Fruit fly (Drosophila melanogaster) whole organism, embryonic: Measurements from ENCODE around the gene Cby.
A peak's percentile ranks its signal among the peaks of the same experiment; 100 is the strongest.

Experiments
- Abd-B ChIP-seq: fragments of 200-800 bp; sonication (Bioruptor generic); optimal IDR thresholded peaks from 2 replicates; lab custom pipeline; 2018; ENCODE audit warnings: missing biosample characterization, mild to moderate bottlenecking, missing genetic modification characterization, moderate library complexity
- Atf-2 ChIP-seq: fragments of 200-800 bp; sonication (Bioruptor generic); optimal IDR thresholded peaks from 2 replicates; lab custom pipeline; 2016; ENCODE audit warnings: missing biosample characterization, missing genetic modification characterization
- BtbVII ChIP-seq: fragments of 200-800 bp; sonication (Bioruptor generic); optimal IDR thresholded peaks from 3 replicates; lab custom pipeline; 2017; ENCODE audit warnings: missing biosample characterization, mild to moderate bottlenecking, missing genetic modification characterization
- CG1024 ChIP-seq: fragments of 200-800 bp; sonication (Bioruptor generic); IDR thresholded peaks from 2 replicates; pipeline ENCODE4 v1.3.6; 2022; ENCODE audit warnings: missing biosample characterization, missing genetic modification characterization
- CG10431 ChIP-seq: fragments of 200-800 bp; sonication (Bioruptor generic); optimal IDR thresholded peaks from 3 replicates; lab custom pipeline; 2018; ENCODE audit warnings: missing biosample characterization, mild to moderate bottlenecking, missing genetic modification characterization
- CG10543 ChIP-seq: fragments of 200-800 bp; sonication (Bioruptor generic); optimal IDR thresholded peaks from 3 replicates; lab custom pipeline; 2017; ENCODE audit warnings: missing biosample characterization, mild to moderate bottlenecking, missing genetic modification characterization, moderate library complexity
- CG10654 ChIP-seq: fragments of 200-800 bp; sonication (Bioruptor generic); optimal IDR thresholded peaks from 2 replicates; lab custom pipeline; 2016; ENCODE audit warnings: missing biosample characterization, missing genetic modification characterization
- CG10959 ChIP-seq: fragments of 200-800 bp; sonication (Bioruptor generic); IDR thresholded peaks from 2 replicates; pipeline ENCODE4 v1.3.6; 2022; ENCODE audit warnings: missing biosample characterization, missing genetic modification characterization
- CG11398 ChIP-seq: fragments of 200-800 bp; sonication (Bioruptor generic); optimal IDR thresholded peaks from 2 replicates; lab custom pipeline; 2016; ENCODE audit warnings: missing biosample characterization, missing genetic modification characterization
- CG11560 ChIP-seq: fragments of 200-800 bp; sonication (Bioruptor generic); IDR thresholded peaks from 3 replicates; pipeline ENCODE4 v1.3.6; 2022; ENCODE audit warnings: missing biosample characterization, missing genetic modification characterization
- CG11696 ChIP-seq: fragments of 200-800 bp; sonication (Bioruptor generic); IDR thresholded peaks from 2 replicates; pipeline ENCODE4 v1.3.6; 2022; ENCODE audit warnings: missing biosample characterization, missing genetic modification characterization
- CG12299 ChIP-seq: fragments of 200-800 bp; sonication (Bioruptor generic); optimal IDR thresholded peaks from 2 replicates; lab custom pipeline; 2018; ENCODE audit warnings: missing biosample characterization, mild to moderate bottlenecking, missing genetic modification characterization
- CG12769 ChIP-seq: fragments of 200-800 bp; sonication (Bioruptor generic); optimal IDR thresholded peaks from 2 replicates; lab custom pipeline; 2019; ENCODE audit warnings: missing biosample characterization, mild to moderate bottlenecking, missing genetic modification characterization, moderate library complexity
- CG14014 ChIP-seq: fragments of 200-800 bp; sonication (Bioruptor generic); IDR thresholded peaks from 2 replicates; pipeline ENCODE4 v1.3.6; 2022; ENCODE audit warnings: missing biosample characterization, missing genetic modification characterization
- CG14050 ChIP-seq: fragments of 200-800 bp; sonication (Bioruptor generic); IDR thresholded peaks from 3 replicates; pipeline ENCODE4 v1.3.6; 2022; ENCODE audit warnings: missing biosample characterization, missing genetic modification characterization
- CG17361 ChIP-seq: fragments of 200-800 bp; sonication (Bioruptor generic); IDR thresholded peaks from 3 replicates; pipeline ENCODE4 v1.3.6; 2022; ENCODE audit warnings: missing biosample characterization, missing genetic modification characterization
- CG2120 ChIP-seq: fragments of 200-800 bp; sonication (Bioruptor generic); optimal IDR thresholded peaks from 3 replicates; lab custom pipeline; 2016; ENCODE audit warnings: missing biosample characterization, missing genetic modification characterization
- CG2875 ChIP-seq: fragments of 200-800 bp; sonication (Bioruptor generic); optimal IDR thresholded peaks from 2 replicates; lab custom pipeline; 2017; ENCODE audit warnings: missing biosample characterization, mild to moderate bottlenecking, missing genetic modification characterization, missing genetic modification reagents
- CG30020 ChIP-seq: fragments of 200-800 bp; optimal IDR thresholded peaks from 2 replicates; lab custom pipeline; 2019; ENCODE audit warnings: missing biosample characterization, mild to moderate bottlenecking, missing genetic modification characterization, moderate library complexity
- CG30403 ChIP-seq: fragments of 200-800 bp; sonication (Bioruptor generic); optimal IDR thresholded peaks from 3 replicates; lab custom pipeline; 2016; ENCODE audit warnings: missing biosample characterization, missing genetic modification characterization
- CG31388 ChIP-seq: fragments of 200-800 bp; sonication (Bioruptor generic); optimal IDR thresholded peaks from 2 replicates; lab custom pipeline; 2016; ENCODE audit warnings: missing biosample characterization, missing genetic modification characterization
- CG5245 ChIP-seq: fragments of 200-800 bp; sonication (Bioruptor generic); optimal IDR thresholded peaks from 3 replicates; lab custom pipeline; 2016; ENCODE audit warnings: missing biosample characterization, missing genetic modification characterization
- CG6175 ChIP-seq: fragments of 200-800 bp; sonication (Bioruptor generic); IDR thresholded peaks from 3 replicates; pipeline ENCODE4 v1.3.6; 2022; ENCODE audit warnings: missing biosample characterization, missing genetic modification characterization
- CG6654 ChIP-seq: fragments of 200-800 bp; sonication (Bioruptor generic); optimal IDR thresholded peaks from 2 replicates; lab custom pipeline; 2017; ENCODE audit warnings: missing biosample characterization, mild to moderate bottlenecking, missing genetic modification characterization
- CG7271 ChIP-seq: fragments of 200-800 bp; sonication (Bioruptor generic); optimal IDR thresholded peaks from 2 replicates; lab custom pipeline; 2018; ENCODE audit warnings: missing biosample characterization, mild to moderate bottlenecking, missing genetic modification characterization, moderate library complexity
- CG8359 ChIP-seq: fragments of 200-800 bp; sonication (Bioruptor generic); optimal IDR thresholded peaks from 2 replicates; lab custom pipeline; 2017; ENCODE audit warnings: missing biosample characterization, mild to moderate bottlenecking, missing genetic modification characterization, borderline replicate concordance
- Dref ChIP-seq: fragments of 200-800 bp; sonication (Bioruptor generic); IDR thresholded peaks from 2 replicates; pipeline ENCODE4 v1.3.6; 2022; ENCODE audit warnings: missing biosample characterization, missing genetic modification characterization
- ERR ChIP-seq: fragments of 200-800 bp; sonication (Bioruptor generic); optimal IDR thresholded peaks from 2 replicates; lab custom pipeline; 2016; ENCODE audit warnings: missing biosample characterization, missing genetic modification characterization
- Fer2 ChIP-seq: fragments of 200-800 bp; sonication (Bioruptor generic); optimal IDR thresholded peaks from 2 replicates; lab custom pipeline; 2018; ENCODE audit warnings: missing biosample characterization, mild to moderate bottlenecking, missing genetic modification characterization, moderate library complexity
- Hmr ChIP-seq: fragments of 200-800 bp; sonication (Bioruptor generic); optimal IDR thresholded peaks from 3 replicates; lab custom pipeline; 2017; ENCODE audit warnings: mild to moderate bottlenecking, missing biosample characterization, missing genetic modification reagents, missing genetic modification characterization
- Hmx ChIP-seq: fragments of 200-800 bp; sonication (Bioruptor generic); optimal IDR thresholded peaks from 2 replicates; lab custom pipeline; 2016; ENCODE audit warnings: missing biosample characterization, missing genetic modification characterization
- MTF-1 ChIP-seq: fragments of 200-800 bp; sonication (Bioruptor generic); optimal IDR thresholded peaks from 2 replicates; lab custom pipeline; 2018; ENCODE audit warnings: missing biosample characterization, mild to moderate bottlenecking, missing genetic modification characterization, borderline replicate concordance
- Max ChIP-seq: fragments of 200-800 bp; sonication (Bioruptor generic); optimal IDR thresholded peaks from 2 replicates; lab custom pipeline; 2016; ENCODE audit warnings: missing biosample characterization, mild to moderate bottlenecking, missing genetic modification characterization
- Ptx1 ChIP-seq: fragments of 200-800 bp; sonication (Bioruptor generic); IDR thresholded peaks from 2 replicates; pipeline ENCODE4 v1.3.6; 2022; ENCODE audit warnings: missing biosample characterization, missing genetic modification characterization
- Rfx ChIP-seq: fragments of 200-800 bp; sonication (Bioruptor generic); IDR thresholded peaks from 2 replicates; pipeline ENCODE4 v1.3.6; 2022; ENCODE audit warnings: missing biosample characterization, missing genetic modification characterization
- Xrp1 ChIP-seq: fragments of 200-800 bp; sonication (Bioruptor generic); IDR thresholded peaks from 2 replicates; pipeline ENCODE4 v1.3.6; 2022; ENCODE audit warnings: missing biosample characterization, missing genetic modification characterization
- ap ChIP-seq: fragments of 200-800 bp; sonication (Bioruptor generic); IDR thresholded peaks from 2 replicates; pipeline ENCODE4 v1.3.6; 2022; ENCODE audit warnings: missing biosample characterization, missing genetic modification characterization
- crol ChIP-seq: fragments of 200-800 bp; sonication (Bioruptor generic); IDR thresholded peaks from 2 replicates; pipeline ENCODE4 v1.3.6; 2022; ENCODE audit warnings: missing biosample characterization, missing genetic modification characterization
- da ChIP-seq: fragments of 200-800 bp; sonication (Bioruptor generic); optimal IDR thresholded peaks from 2 replicates; lab custom pipeline; 2016; ENCODE audit warnings: missing biosample characterization, missing genetic modification characterization
- ems ChIP-seq: fragments of 200-800 bp; sonication (Bioruptor generic); optimal IDR thresholded peaks from 3 replicates; lab custom pipeline; 2016; ENCODE audit warnings: missing biosample characterization, missing genetic modification characterization
- gsb-n ChIP-seq: fragments of 200-800 bp; sonication (Bioruptor generic); optimal IDR thresholded peaks from 3 replicates; lab custom pipeline; 2018; ENCODE audit warnings: missing biosample characterization, mild to moderate bottlenecking, missing genetic modification characterization
- inv ChIP-seq: fragments of 200-800 bp; sonication (Bioruptor generic); IDR thresholded peaks from 2 replicates; pipeline ENCODE4 v1.3.6; 2022; ENCODE audit warnings: missing biosample characterization, missing genetic modification characterization; ENCODE audit not compliant: partially characterized antibody
- lab ChIP-seq: fragments of 200-800 bp; sonication (Bioruptor generic); optimal IDR thresholded peaks from 3 replicates; lab custom pipeline; 2017; ENCODE audit warnings: missing biosample characterization, missing genetic modification characterization, mild to moderate bottlenecking, moderate library complexity, missing genetic modification reagents
- nau ChIP-seq: fragments of 200-800 bp; sonication (Bioruptor generic); optimal IDR thresholded peaks from 3 replicates; lab custom pipeline; 2017; ENCODE audit warnings: missing biosample characterization, mild to moderate bottlenecking, missing genetic modification characterization, missing genetic modification reagents
- repo ChIP-seq: fragments of 200-800 bp; sonication (Bioruptor generic); optimal IDR thresholded peaks from 2 replicates; lab custom pipeline; 2016; ENCODE audit warnings: missing biosample characterization, missing genetic modification characterization
- sc ChIP-seq, 3 experiments: fragments of >200 bp in 2 of 3; fragments of 200-800 bp in 1 of 3; sonication (Bioruptor generic) in 1 of 3; optimal IDR thresholded peaks; 2 replicates in 2 of 3; 3 replicates in 1 of 3; lab custom pipeline; 2017; ENCODE audit warnings: mild to moderate bottlenecking in 1 of 3, missing biosample characterization in 1 of 3, missing genetic modification characterization in 1 of 3, missing genetic modification reagents in 1 of 3
- sima ChIP-seq: fragments of 200-800 bp; sonication (Bioruptor generic); optimal IDR thresholded peaks from 2 replicates; lab custom pipeline; 2016; ENCODE audit warnings: missing biosample characterization, missing genetic modification characterization
- slbo ChIP-seq: fragments of 200-800 bp; sonication (Bioruptor generic); IDR thresholded peaks from 2 replicates; pipeline ENCODE4 v1.3.6; 2022; ENCODE audit warnings: missing biosample characterization, missing genetic modification characterization
- sqz ChIP-seq: fragments of 200-800 bp; sonication (Bioruptor generic); optimal IDR thresholded peaks from 3 replicates; lab custom pipeline; 2018; ENCODE audit warnings: missing biosample characterization, mild to moderate bottlenecking, missing genetic modification characterization
- tll ChIP-seq, 2 experiments: fragments of 200-800 bp in 1 of 2; fragments of >200 bp in 1 of 2; sonication (Bioruptor generic) in 1 of 2; optimal IDR thresholded peaks; 2 replicates each; lab custom pipeline; 2017 to 2019; ENCODE audit warnings: missing biosample characterization in 2 of 2, missing genetic modification characterization in 2 of 2, mild to moderate bottlenecking in 1 of 2, moderate library complexity in 1 of 2
- tx ChIP-seq: fragments of 200-800 bp; sonication (Bioruptor generic); optimal IDR thresholded peaks from 2 replicates; lab custom pipeline; 2016; ENCODE audit warnings: missing biosample characterization, missing genetic modification characterization

Cby gene

dm6 chr3R:21864992-21865391, 2.8 kb upstream of the Cby start, which contains the start of gene lsn (continued):
- TF ChIP-seq lab (GFP tag; lab: Kevin White, UChicago), result peak; percentile 42
- no peak for TF ChIP-seq da (GFP tag; lab: Kevin White, UChicago)
- peak; percentile 41 for TF ChIP-seq CG12769
- no peak for TF ChIP-seq CG10431
- no peak for TF ChIP-seq ap (GFP tag; lab: Robert Waterston, UW)
- TF ChIP-seq Hmx, result no peak
- TF ChIP-seq sqz (GFP tag; lab: Kevin White, UChicago), result no peak
- TF ChIP-seq CG8359, result no peak
- no peak for TF ChIP-seq CG7271
- no peak for TF ChIP-seq CG2120
- no peak for TF ChIP-seq Max (GFP tag; lab: Kevin White, UChicago)
- TF ChIP-seq sc (optimal IDR thresholded peaks at IDR 0.05; lab: Kevin White, UChicago), result no peak
- TF ChIP-seq sc (GFP tag; optimal IDR thresholded peaks at IDR 0.05; lab: Kevin White, UChicago), result no peak
- TF ChIP-seq tx (GFP tag; lab: Kevin White, UChicago), result no peak
- peak; percentile 63 for TF ChIP-seq gsb-n (tag; lab: Kevin White, UChicago)
- TF ChIP-seq slbo (GFP tag; lab: Robert Waterston, UW), result no peak
- TF ChIP-seq Hmr, result peak; percentile 11
- no peak for TF ChIP-seq CG6175 (GFP tag; lab: Robert Waterston, UW)
- TF ChIP-seq CG30403, result no peak
- no peak for TF ChIP-seq Xrp1 (GFP tag; lab: Robert Waterston, UW)
- no peak for TF ChIP-seq CG10543
- TF ChIP-seq CG1024 (GFP tag; lab: Robert Waterston, UW), result no peak
- no peak for TF ChIP-seq CG12299 (tag; lab: Kevin White, UChicago)
- no peak for TF ChIP-seq ERR
- no peak for TF ChIP-seq Ptx1
- TF ChIP-seq BtbVII (GFP tag; lab: Kevin White, UChicago), result no peak
- no peak for TF ChIP-seq Dref (GFP tag; lab: Robert Waterston, UW)
- TF ChIP-seq sima (GFP tag; lab: Kevin White, UChicago), result no peak
- peak; percentile 51; the same call in 1 of the 2 replicates for TF ChIP-seq CG14014 (GFP tag; lab: Robert Waterston, UW)
- no peak for TF ChIP-seq Fer2 (tag; lab: Kevin White, UChicago)
- TF ChIP-seq CG31388 (GFP tag; lab: Kevin White, UChicago), result no peak
- no peak for TF ChIP-seq MTF-1
- no peak for TF ChIP-seq CG11398 (GFP tag; lab: Kevin White, UChicago)
- no peak for TF ChIP-seq ems (GFP tag; lab: Kevin White, UChicago)
- peak; percentile 49 for TF ChIP-seq CG2875
- TF ChIP-seq CG6654 (GFP tag; lab: Kevin White, UChicago), result no peak
- TF ChIP-seq Abd-B (GFP tag; lab: Kevin White, UChicago), result no peak
- TF ChIP-seq Rfx (GFP tag; lab: Robert Waterston, UW), result no peak; the same call in 1 of the 2 replicates
- TF ChIP-seq CG10959, result no peak
- no peak for TF ChIP-seq crol (GFP tag; lab: Robert Waterston, UW)
- TF ChIP-seq CG14050 (GFP tag; lab: Robert Waterston, UW), result no peak
- TF ChIP-seq CG11696, result no peak
- no peak for TF ChIP-seq repo (GFP tag; lab: Kevin White, UChicago)
- peak; percentile 35 for TF ChIP-seq nau (GFP tag; lab: Kevin White, UChicago)
- no peak for TF ChIP-seq CG30020
- no peak for TF ChIP-seq CG5245 (GFP tag; lab: Kevin White, UChicago)
- no peak for TF ChIP-seq CG11560 (tag; lab: Robert Waterston, UW)
- TF ChIP-seq CG10654 (GFP tag; lab: Kevin White, UChicago), result no peak
- no peak for TF ChIP-seq Atf-2
- TF ChIP-seq CG17361, result no peak
- no peak for TF ChIP-seq tll (GFP tag; optimal IDR thresholded peaks at IDR 0.05; lab: Kevin White, UChicago)
- no peak for TF ChIP-seq inv (GFP tag; lab: Robert Waterston, UW)
